Worm (Caenorhabditis elegans): ENCODE measurements around the gene C38C3.3.

DNA sequence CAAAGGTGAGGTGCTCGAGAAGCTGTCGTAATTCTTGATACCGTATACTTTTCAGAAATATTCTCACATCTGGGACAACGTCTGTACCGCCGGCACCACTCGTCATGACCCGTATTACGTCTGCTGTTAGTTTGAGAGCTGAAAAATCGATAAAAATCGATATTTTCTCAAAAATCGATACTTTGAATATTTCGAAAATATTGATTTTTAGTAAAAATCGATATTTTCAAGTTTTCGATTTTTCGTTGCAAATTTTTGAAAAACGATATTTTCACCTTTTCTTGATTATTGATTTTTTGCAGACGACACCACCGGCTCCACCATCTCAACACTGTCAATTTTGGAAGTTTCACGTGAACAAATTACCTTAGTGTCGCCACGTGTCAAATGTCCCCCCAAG is 318 bp downstream of the C38C3.3 start:
- no peak for TF ChIP-seq W03F9.2 (tag; optimal IDR thresholded peaks at IDR 0.05)
- TF ChIP-seq dao-5 (tag; optimal IDR thresholded peaks at IDR 0.05): no peak

Measured in whole organism, L4/young adult.